Worm (Caenorhabditis elegans) whole organism, early embryonic: ENCODE measurements around the gene cyn-16.

ENCODE experiments used
- B0310.2 ChIP-seq: sonication (generic microtip); optimal IDR thresholded peaks from 2 replicates; lab custom pipeline; 2016; ENCODE audit warnings: mild to moderate bottlenecking, missing genetic modification characterization, missing compliant biosample characterization
- F13C5.2 ChIP-seq: sonication (generic microtip); optimal IDR thresholded peaks from 2 replicates; lab custom pipeline; 2017; ENCODE audit warnings: mild to moderate bottlenecking, missing genetic modification characterization, inconsistent platforms, missing compliant biosample characterization
- aly-1 ChIP-seq: sonication (generic microtip); optimal IDR thresholded peaks from 2 replicates; lab custom pipeline; 2016; ENCODE audit warnings: missing genetic modification characterization, missing compliant biosample characterization
- ama-1 ChIP-seq: fragments of 150-350 bp; optimal IDR thresholded peaks from 2 replicates; lab custom pipeline; 2014
- ceh-13 ChIP-seq: fragments of 200-800 bp; sonication (Bioruptor generic); optimal IDR thresholded peaks from 2 replicates; lab custom pipeline; 2018; ENCODE audit warnings: mild to moderate bottlenecking, missing genetic modification characterization, missing compliant biosample characterization
- ceh-36 ChIP-seq: sonication (generic microtip); optimal IDR thresholded peaks from 2 replicates; lab custom pipeline; 2016; ENCODE audit warnings: missing genetic modification characterization, inconsistent platforms, missing compliant biosample characterization
- ets-7 ChIP-seq: sonication (generic microtip); optimal IDR thresholded peaks from 2 replicates; lab custom pipeline; 2016; ENCODE audit warnings: missing genotype, missing genetic modification characterization, missing compliant biosample characterization
- flt-1 ChIP-seq: fragments of 200-800 bp; sonication (Bioruptor generic); IDR thresholded peaks from 2 replicates; pipeline ENCODE4 v1.3.6; 2022; ENCODE audit warnings: missing genetic modification characterization, missing compliant biosample characterization
- hmbx-1 ChIP-seq: sonication (generic microtip); optimal IDR thresholded peaks from 2 replicates; lab custom pipeline; 2016; ENCODE audit warnings: mild to moderate bottlenecking, missing genetic modification characterization, missing compliant biosample characterization
- hmg-4 ChIP-seq: fragments of 200-800 bp; sonication (Bioruptor generic); optimal IDR thresholded peaks from 2 replicates; lab custom pipeline; 2018; ENCODE audit warnings: mild to moderate bottlenecking, missing genetic modification characterization, missing compliant biosample characterization
- hnd-1 ChIP-seq: sonication (generic microtip); optimal IDR thresholded peaks from 2 replicates; lab custom pipeline; 2016; ENCODE audit warnings: missing genetic modification characterization, missing compliant biosample characterization
- pes-1 ChIP-seq: fragments of 200-800 bp; sonication (Bioruptor generic); IDR thresholded peaks from 2 replicates; pipeline ENCODE4 v1.3.6; 2022; ENCODE audit warnings: missing genetic modification reagents, missing genetic modification characterization, missing compliant biosample characterization
- scrt-1 ChIP-seq: fragments of 200-800 bp; sonication (Bioruptor generic); IDR thresholded peaks from 2 replicates; pipeline ENCODE4 v1.3.6; 2022; ENCODE audit warnings: missing genetic modification characterization, missing compliant biosample characterization
- sea-1 ChIP-seq: fragments of 200-800 bp; sonication (Bioruptor generic); conservative IDR thresholded peaks from 2 replicates; pipeline ENCODE4 v1.3.6; 2022; ENCODE audit warnings: missing genetic modification characterization, missing compliant biosample characterization
- tbx-11 ChIP-seq: fragments of 200-800 bp; sonication (Bioruptor generic); IDR thresholded peaks from 2 replicates; pipeline ENCODE4 v1.3.6; 2022; ENCODE audit warnings: missing genetic modification characterization, missing compliant biosample characterization
- tbx-37 ChIP-seq: fragments of 200-800 bp; sonication (Bioruptor generic); conservative IDR thresholded peaks from 2 replicates; pipeline ENCODE4 v1.3.6; 2022; ENCODE audit warnings: missing genetic modification reagents, missing genetic modification characterization, missing compliant biosample characterization
- tra-4 ChIP-seq: sonication (generic microtip); optimal IDR thresholded peaks from 2 replicates; lab custom pipeline; 2017; ENCODE audit warnings: missing genetic modification characterization, missing compliant biosample characterization

Gene cyn-16

DNA sequence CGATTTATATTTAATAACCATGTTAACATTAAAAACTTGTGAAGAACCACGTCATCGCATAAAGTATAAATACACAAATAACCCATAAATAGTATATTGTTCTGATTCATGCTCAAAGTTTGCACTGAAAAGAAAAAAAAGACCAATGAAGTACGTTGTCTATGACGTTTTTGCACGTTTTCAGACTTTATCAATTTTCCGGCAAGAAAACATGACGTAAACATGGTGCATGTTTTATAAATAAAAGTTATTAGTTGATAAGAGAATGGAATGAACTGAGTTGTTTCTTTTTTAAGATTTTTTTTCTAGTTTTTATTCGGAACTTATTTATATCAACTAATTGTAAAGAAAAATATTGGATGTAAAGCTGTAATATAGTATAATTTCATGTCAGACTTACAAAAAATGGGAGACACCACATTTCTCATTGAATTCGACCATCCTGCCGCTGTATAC, 28.2 kb upstream of the cyn-16 start, which contains the start of gene arrd-8:
Gene arrd-8 (plus strand): TSS at position 406 of the 456 bp plus-strand sequence.
- TF ChIP-seq ama-1 (lab: Kevin White, UChicago): no peak
- TF ChIP-seq aly-1 (tag; lab: Kevin White, UChicago): no peak
- TF ChIP-seq hnd-1 (tag; lab: Kevin White, UChicago): no peak
- TF ChIP-seq sea-1: no peak
- no peak for TF ChIP-seq tra-4
- TF ChIP-seq scrt-1: no peak
- TF ChIP-seq ceh-36 (tag; lab: Kevin White, UChicago): no peak
- no peak for TF ChIP-seq ets-7 (tag; lab: Kevin White, UChicago)
- TF ChIP-seq B0310.2 (tag; lab: Kevin White, UChicago): no peak
- TF ChIP-seq flt-1 (GFP tag; lab: Robert Waterston, UW): no peak
- TF ChIP-seq tbx-11 (GFP tag; lab: Robert Waterston, UW): no peak
- TF ChIP-seq hmbx-1: no peak
- TF ChIP-seq ceh-13: no peak
- TF ChIP-seq hmg-4 (GFP tag; lab: Kevin White, UChicago): no peak
- no peak for TF ChIP-seq tbx-37 (GFP tag; lab: Robert Waterston, UW)
- TF ChIP-seq pes-1 (GFP tag; lab: Robert Waterston, UW): no peak
- TF ChIP-seq F13C5.2 (tag; lab: Kevin White, UChicago): no peak

DNA sequence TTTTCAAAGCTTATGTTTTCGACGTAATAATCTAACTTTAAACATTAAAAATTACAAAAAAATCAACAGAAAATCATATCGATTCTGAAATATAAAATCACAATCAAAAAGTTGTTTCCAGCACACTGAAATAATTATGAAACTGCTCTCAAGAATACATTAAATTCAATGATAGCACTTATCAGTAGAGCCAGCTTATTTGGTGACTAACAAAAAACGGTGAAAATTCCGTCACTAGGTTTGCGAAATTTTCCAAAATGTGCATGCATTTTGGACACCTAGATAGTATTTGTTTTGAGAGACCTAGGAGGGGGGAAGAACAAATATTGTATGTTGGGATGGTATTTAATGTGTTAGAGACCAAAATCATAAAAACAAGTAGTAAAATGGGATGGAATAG, 26.5 kb upstream of the cyn-16 start:
- TF ChIP-seq pes-1 (GFP tag; lab: Robert Waterston, UW): no peak
- TF ChIP-seq aly-1 (tag; lab: Kevin White, UChicago): no peak
- TF ChIP-seq hnd-1 (tag; lab: Kevin White, UChicago): no peak
- TF ChIP-seq tbx-11 (GFP tag; lab: Robert Waterston, UW): no peak
- TF ChIP-seq scrt-1: no peak
- no peak for TF ChIP-seq hmbx-1
- no peak for TF ChIP-seq sea-1
- no peak for TF ChIP-seq flt-1 (GFP tag; lab: Robert Waterston, UW)
- TF ChIP-seq ceh-13: no peak

DNA sequence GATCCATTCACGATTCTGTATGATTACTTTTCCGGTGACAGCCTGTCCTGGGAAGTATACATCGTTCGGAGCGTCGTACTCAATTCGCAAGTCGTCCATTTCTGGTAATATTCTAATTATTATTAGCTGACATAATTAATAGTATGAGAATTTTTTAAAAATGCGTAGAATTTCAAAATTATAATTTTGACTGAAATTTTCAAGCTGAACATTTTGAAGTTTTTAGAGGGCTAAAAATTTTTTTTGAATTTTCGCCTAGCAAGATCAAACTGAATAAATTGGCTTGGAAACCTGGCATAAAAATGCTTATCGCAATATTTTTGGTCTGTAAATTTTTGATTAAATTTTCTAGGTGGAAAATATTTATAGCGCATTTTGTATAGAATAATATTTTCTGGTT, 26.0 kb upstream of the cyn-16 start, which contains the start of gene arrd-7:
Gene arrd-7 (minus strand): TSS at position 101 of the 400 bp plus-strand sequence.
- TF ChIP-seq aly-1 (tag; lab: Kevin White, UChicago) (no peak), hmbx-1 (no peak), pes-1 (GFP tag; lab: Robert Waterston, UW) (no peak), ceh-13 (no peak), tbx-11 (GFP tag; lab: Robert Waterston, UW) (no peak), F13C5.2 (tag; lab: Kevin White, UChicago) (no peak), tbx-37 (GFP tag; lab: Robert Waterston, UW) (no peak), hmg-4 (GFP tag; lab: Kevin White, UChicago) (no peak), flt-1 (GFP tag; lab: Robert Waterston, UW) (no peak), hnd-1 (tag; lab: Kevin White, UChicago) (no peak), ama-1 (lab: Kevin White, UChicago) (no peak), ets-7 (tag; lab: Kevin White, UChicago) (no peak), tra-4 (no peak), ceh-36 (tag; lab: Kevin White, UChicago) (no peak), B0310.2 (tag; lab: Kevin White, UChicago) (no peak), sea-1 (no peak), scrt-1 (no peak)

DNA sequence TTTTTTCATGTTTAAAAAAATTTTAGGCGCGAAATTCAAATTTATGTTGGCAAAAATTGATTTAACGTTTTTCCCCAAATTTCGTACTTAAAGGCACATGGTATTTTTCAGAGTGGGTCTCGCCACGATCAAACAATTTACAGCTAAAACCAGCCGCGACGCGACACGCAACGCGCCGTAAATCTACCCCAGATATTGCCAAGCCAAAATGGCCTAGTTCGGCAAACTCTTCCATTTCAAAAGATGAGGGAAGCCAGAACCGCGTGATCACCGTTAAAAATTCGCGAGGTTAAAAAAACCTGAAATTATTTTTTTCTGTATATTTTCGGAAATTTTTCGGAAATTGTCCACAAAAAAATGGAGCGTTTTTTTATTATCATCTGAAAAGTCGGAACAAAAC, 23.3 kb upstream of the cyn-16 start:
- no peak for TF ChIP-seq ama-1 (lab: Kevin White, UChicago)

DNA sequence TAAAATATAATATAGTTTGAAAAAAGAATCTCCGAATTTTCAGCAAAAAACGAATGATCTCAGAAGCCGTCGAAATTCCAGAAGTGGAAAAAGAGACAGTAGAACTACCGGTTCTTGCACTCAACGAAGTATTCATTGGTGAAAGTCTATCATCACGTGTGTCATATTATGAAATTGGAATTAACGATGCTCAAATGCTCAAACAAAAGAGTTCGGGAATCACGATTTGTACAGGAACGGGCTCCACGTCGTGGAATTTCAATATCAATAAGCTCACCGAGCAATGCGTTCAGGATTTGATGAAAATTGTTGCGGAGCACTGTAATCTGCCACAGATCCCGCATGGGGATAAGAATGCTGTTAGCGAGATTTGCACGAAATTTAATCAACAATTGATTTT, 21.8 kb upstream of the cyn-16 start:
- TF ChIP-seq hmg-4 (GFP tag; lab: Kevin White, UChicago) (no peak), ama-1 (lab: Kevin White, UChicago) (no peak)

DNA sequence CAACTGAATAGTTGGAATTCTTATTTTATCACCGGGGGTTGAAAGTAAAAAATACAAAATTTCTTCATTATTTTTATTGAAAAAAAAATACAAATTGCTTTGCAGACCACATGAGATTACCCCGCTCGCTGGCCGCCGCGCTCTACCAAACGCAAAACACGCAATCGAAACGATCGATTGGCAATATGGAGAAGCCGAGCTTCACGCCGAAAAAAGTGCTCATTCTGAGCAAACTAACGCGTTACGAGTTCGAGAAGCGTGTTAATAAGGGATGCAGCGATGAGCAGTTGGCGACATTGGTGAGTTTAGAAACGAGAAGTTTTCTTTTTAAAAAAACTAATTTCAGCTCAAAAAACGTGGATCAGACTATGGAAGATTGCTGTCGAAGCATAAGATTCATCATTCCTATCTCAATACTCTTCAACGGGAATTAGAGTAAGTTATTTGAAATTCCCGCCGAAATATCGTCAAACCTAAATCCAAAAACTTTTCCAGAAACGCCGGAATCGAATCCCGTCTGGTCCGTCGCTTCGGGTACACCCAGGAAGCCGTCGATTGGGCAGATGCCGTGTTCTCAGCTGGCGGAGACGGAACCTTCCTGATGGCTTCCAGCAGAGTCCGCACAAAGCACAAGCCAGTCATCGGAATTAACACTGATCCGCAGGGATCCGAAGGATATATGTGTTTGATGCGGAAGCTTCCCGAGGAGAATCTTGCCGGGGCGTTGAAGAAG, 19.0 kb upstream of the cyn-16 start:
- TF ChIP-seq scrt-1 (no peak), hmbx-1 (no peak), aly-1 (tag; lab: Kevin White, UChicago) (no peak), tra-4 (no peak), B0310.2 (tag; lab: Kevin White, UChicago) (no peak), hnd-1 (tag; lab: Kevin White, UChicago) (no peak), ceh-36 (tag; lab: Kevin White, UChicago) (no peak), flt-1 (GFP tag; lab: Robert Waterston, UW) (no peak), hmg-4 (GFP tag; lab: Kevin White, UChicago) (no peak), tbx-11 (GFP tag; lab: Robert Waterston, UW) (no peak), ceh-13 (no peak), sea-1 (no peak), ets-7 (tag; lab: Kevin White, UChicago) (no peak), tbx-37 (GFP tag; lab: Robert Waterston, UW) (no peak), ama-1 (lab: Kevin White, UChicago) (no peak), pes-1 (GFP tag; lab: Robert Waterston, UW) (no peak)

DNA sequence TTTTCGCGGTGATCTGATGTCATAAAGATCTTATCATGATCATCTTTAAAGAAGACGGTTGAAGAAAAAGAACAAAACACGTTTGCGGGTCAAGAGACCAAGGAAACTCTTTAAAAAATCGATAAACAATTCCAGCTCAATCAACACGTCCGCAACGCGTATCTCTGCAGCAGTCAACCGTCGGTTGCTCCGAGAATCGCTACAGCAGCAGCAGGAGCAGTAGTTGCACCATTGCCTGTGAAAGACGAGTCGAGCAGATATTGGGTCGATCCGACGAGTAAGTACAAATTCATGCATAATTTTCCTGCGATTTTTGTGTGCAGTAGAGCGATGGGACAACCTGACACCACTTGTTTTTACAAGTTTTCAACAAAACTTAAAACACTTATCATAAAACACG, 18.0 kb upstream of the cyn-16 start:
- TF ChIP-seq tbx-37 (GFP tag; lab: Robert Waterston, UW) (no peak), sea-1 (no peak), F13C5.2 (tag; lab: Kevin White, UChicago) (no peak), ceh-36 (tag; lab: Kevin White, UChicago) (no peak), B0310.2 (tag; lab: Kevin White, UChicago) (no peak), ceh-13 (no peak), hmg-4 (GFP tag; lab: Kevin White, UChicago) (no peak), aly-1 (tag; lab: Kevin White, UChicago) (no peak), ama-1 (lab: Kevin White, UChicago) (no peak), hmbx-1 (no peak), tbx-11 (GFP tag; lab: Robert Waterston, UW) (no peak), tra-4 (no peak), hnd-1 (tag; lab: Kevin White, UChicago) (no peak), pes-1 (GFP tag; lab: Robert Waterston, UW) (no peak), ets-7 (tag; lab: Kevin White, UChicago) (no peak), scrt-1 (no peak)
